Fruit fly (Drosophila melanogaster) whole organism, embryonic: Measurements from ENCODE around the gene Sbds.

ENCODE experiments used
- Abd-B ChIP-seq: fragments of 200-800 bp; sonication (Bioruptor generic); optimal IDR thresholded peaks from 2 replicates; lab custom pipeline; 2018; ENCODE audit warnings: missing biosample characterization, mild to moderate bottlenecking, missing genetic modification characterization, moderate library complexity
- Atf-2 ChIP-seq: fragments of 200-800 bp; sonication (Bioruptor generic); optimal IDR thresholded peaks from 2 replicates; lab custom pipeline; 2016; ENCODE audit warnings: missing biosample characterization, missing genetic modification characterization
- CG10147 ChIP-seq: fragments of 200-800 bp; sonication (Bioruptor generic); optimal IDR thresholded peaks from 2 replicates; lab custom pipeline; 2019; ENCODE audit warnings: missing biosample characterization, mild to moderate bottlenecking, missing genetic modification characterization, moderate library complexity
- CG10462 ChIP-seq: fragments of 200-800 bp; sonication (Bioruptor generic); optimal IDR thresholded peaks from 2 replicates; lab custom pipeline; 2016; ENCODE audit warnings: missing biosample characterization, missing genetic modification characterization
- CG10543 ChIP-seq: fragments of 200-800 bp; sonication (Bioruptor generic); optimal IDR thresholded peaks from 3 replicates; lab custom pipeline; 2017; ENCODE audit warnings: missing biosample characterization, mild to moderate bottlenecking, missing genetic modification characterization, moderate library complexity
- CG11696 ChIP-seq: fragments of 200-800 bp; sonication (Bioruptor generic); IDR thresholded peaks from 2 replicates; pipeline ENCODE4 v1.3.6; 2022; ENCODE audit warnings: missing biosample characterization, missing genetic modification characterization
- CG13624 ChIP-seq: fragments of 200-800 bp; sonication (Bioruptor generic); optimal IDR thresholded peaks from 2 replicates; lab custom pipeline; 2016; ENCODE audit warnings: missing biosample characterization, missing genetic modification characterization
- CG14441 ChIP-seq: fragments of 200-800 bp; sonication (Bioruptor generic); IDR thresholded peaks from 2 replicates; pipeline ENCODE4 v1.3.6; 2022; ENCODE audit warnings: missing biosample characterization, missing genetic modification characterization
- CG17359 ChIP-seq: fragments of 200-800 bp; sonication (Bioruptor generic); optimal IDR thresholded peaks from 3 replicates; lab custom pipeline; 2018; ENCODE audit warnings: missing biosample characterization, mild to moderate bottlenecking, missing genetic modification characterization, moderate library complexity
- CG17912 ChIP-seq: fragments of 200-800 bp; sonication (Bioruptor generic); optimal IDR thresholded peaks from 2 replicates; lab custom pipeline; 2018; ENCODE audit warnings: missing biosample characterization, mild to moderate bottlenecking, missing genetic modification characterization
- CG18476 ChIP-seq: fragments of 200-800 bp; sonication (Bioruptor generic); optimal IDR thresholded peaks from 2 replicates; lab custom pipeline; 2016; ENCODE audit warnings: missing biosample characterization, mild to moderate bottlenecking, missing genetic modification characterization
- CG2202 ChIP-seq: fragments of 200-800 bp; sonication (Bioruptor generic); optimal IDR thresholded peaks from 2 replicates; lab custom pipeline; 2018; ENCODE audit warnings: missing biosample characterization, mild to moderate bottlenecking, missing genetic modification characterization
- CG2889 ChIP-seq: fragments of 200-800 bp; sonication (Bioruptor generic); IDR thresholded peaks from 3 replicates; pipeline ENCODE4 v1.3.6; 2022; ENCODE audit warnings: missing biosample characterization, missing genetic modification characterization
- CG3281 ChIP-seq: fragments of 200-800 bp; sonication (Bioruptor generic); optimal IDR thresholded peaks from 3 replicates; lab custom pipeline; 2017; ENCODE audit warnings: missing biosample characterization, mild to moderate bottlenecking, missing genetic modification characterization
- CG6654 ChIP-seq: fragments of 200-800 bp; sonication (Bioruptor generic); optimal IDR thresholded peaks from 2 replicates; lab custom pipeline; 2017; ENCODE audit warnings: missing biosample characterization, mild to moderate bottlenecking, missing genetic modification characterization
- CG6791 ChIP-seq: fragments of 200-800 bp; sonication (Bioruptor generic); IDR thresholded peaks from 3 replicates; pipeline ENCODE4 v1.3.6; 2022; ENCODE audit warnings: missing biosample characterization, missing genetic modification characterization; ENCODE audit not compliant: partially characterized antibody
- CG7786 ChIP-seq: fragments of 200-800 bp; sonication (Bioruptor generic); optimal IDR thresholded peaks from 2 replicates; lab custom pipeline; 2016; ENCODE audit warnings: missing biosample characterization, missing genetic modification characterization
- CG8388 ChIP-seq: fragments of 200-800 bp; sonication (Bioruptor generic); optimal IDR thresholded peaks from 2 replicates; lab custom pipeline; 2019; ENCODE audit warnings: missing biosample characterization, mild to moderate bottlenecking, missing genetic modification characterization, moderate library complexity
- CG9437 ChIP-seq: fragments of 200-800 bp; sonication (Bioruptor generic); optimal IDR thresholded peaks from 2 replicates; lab custom pipeline; 2018; ENCODE audit warnings: missing biosample characterization, mild to moderate bottlenecking, missing genetic modification characterization
- Deaf1 ChIP-seq: fragments of 200-800 bp; optimal IDR thresholded peaks from 3 replicates; lab custom pipeline; 2019; ENCODE audit warnings: missing biosample characterization, mild to moderate bottlenecking, missing genetic modification characterization, moderate library complexity
- Hmr ChIP-seq: fragments of 200-800 bp; sonication (Bioruptor generic); optimal IDR thresholded peaks from 3 replicates; lab custom pipeline; 2017; ENCODE audit warnings: mild to moderate bottlenecking, missing biosample characterization, missing genetic modification reagents, missing genetic modification characterization
- MESR4 ChIP-seq: fragments of 200-800 bp; sonication (Bioruptor generic); optimal IDR thresholded peaks from 2 replicates; lab custom pipeline; 2018; ENCODE audit warnings: missing biosample characterization, mild to moderate bottlenecking, missing genetic modification characterization, moderate library complexity
- Meics ChIP-seq: fragments of 200-800 bp; sonication (Bioruptor generic); optimal IDR thresholded peaks from 2 replicates; lab custom pipeline; 2017; ENCODE audit warnings: missing biosample characterization, mild to moderate bottlenecking, missing genetic modification characterization
- Mrtf ChIP-seq: fragments of 200-800 bp; sonication (Bioruptor generic); IDR thresholded peaks from 3 replicates; pipeline ENCODE4 v1.3.6; 2022; ENCODE audit warnings: missing biosample characterization, missing genetic modification characterization
- PHDP ChIP-seq: fragments of 200-800 bp; sonication (Bioruptor generic); optimal IDR thresholded peaks from 3 replicates; lab custom pipeline; 2018; ENCODE audit warnings: missing biosample characterization, mild to moderate bottlenecking, missing genetic modification characterization, moderate library complexity
- TFAM ChIP-seq: fragments of 200-800 bp; sonication (Bioruptor generic); optimal IDR thresholded peaks from 2 replicates; lab custom pipeline; 2017; ENCODE audit warnings: missing biosample characterization, missing genetic modification characterization, inconsistent platforms
- ase ChIP-seq: fragments of 200-800 bp; sonication (Bioruptor generic); IDR thresholded peaks from 3 replicates; pipeline ENCODE4 v1.3.6; 2022; ENCODE audit warnings: missing biosample characterization, missing genetic modification characterization
- az2 ChIP-seq: fragments of 200-800 bp; sonication (Bioruptor generic); optimal IDR thresholded peaks from 3 replicates; lab custom pipeline; 2016; ENCODE audit warnings: missing biosample characterization, missing genetic modification characterization
- cad ChIP-seq: fragments of >200 bp; optimal IDR thresholded peaks from 2 replicates; lab custom pipeline; 2017; ENCODE audit warnings: missing biosample characterization, missing genetic modification characterization
- dimm ChIP-seq: fragments of 200-800 bp; sonication (Bioruptor generic); IDR thresholded peaks from 2 replicates; pipeline ENCODE4 v1.3.6; 2022; ENCODE audit warnings: missing biosample characterization, missing genetic modification characterization
- dmrt11E ChIP-seq: fragments of 200-800 bp; sonication (Bioruptor generic); optimal IDR thresholded peaks from 3 replicates; lab custom pipeline; 2018; ENCODE audit warnings: missing biosample characterization, mild to moderate bottlenecking, missing genetic modification characterization, moderate library complexity
- dmrt99B ChIP-seq: fragments of 200-800 bp; sonication (Bioruptor generic); optimal IDR thresholded peaks from 2 replicates; lab custom pipeline; 2018; ENCODE audit warnings: missing biosample characterization, mild to moderate bottlenecking, missing genetic modification characterization, moderate library complexity
- esg ChIP-seq: fragments of 200-800 bp; sonication (Bioruptor generic); conservative IDR thresholded peaks from 2 replicates; pipeline ENCODE4 v1.3.6; 2022; ENCODE audit warnings: missing biosample characterization, missing genetic modification characterization
- grau ChIP-seq: fragments of 200-800 bp; optimal IDR thresholded peaks from 3 replicates; lab custom pipeline; 2019; ENCODE audit warnings: missing biosample characterization, mild to moderate bottlenecking, missing genetic modification characterization, moderate library complexity
- ind ChIP-seq: fragments of 200-800 bp; sonication (Bioruptor generic); optimal IDR thresholded peaks from 3 replicates; lab custom pipeline; 2016; ENCODE audit warnings: missing biosample characterization, missing genetic modification characterization
- insv ChIP-seq, 2 experiments: fragments of 200-800 bp; sonication (Bioruptor generic); optimal IDR thresholded peaks; 3 replicates each; lab custom pipeline; 2016 to 2018; ENCODE audit warnings: missing biosample characterization in 2 of 2, missing genetic modification characterization in 2 of 2
- kah ChIP-seq: fragments of 200-800 bp; sonication (Bioruptor generic); optimal IDR thresholded peaks from 2 replicates; lab custom pipeline; 2018; ENCODE audit warnings: missing biosample characterization, mild to moderate bottlenecking, missing genetic modification characterization
- mirr ChIP-seq: fragments of 200-800 bp; sonication (Bioruptor generic); optimal IDR thresholded peaks from 3 replicates; lab custom pipeline; 2018; ENCODE audit warnings: missing biosample characterization, mild to moderate bottlenecking, missing genetic modification characterization
- otp ChIP-seq: fragments of 200-800 bp; sonication (Bioruptor generic); IDR thresholded peaks from 3 replicates; pipeline ENCODE4, ENCODE4 v1.3.6; 2022; ENCODE audit warnings: missing biosample characterization, missing genetic modification characterization
- pros ChIP-seq: fragments of 200-800 bp; sonication (Bioruptor generic); optimal IDR thresholded peaks from 3 replicates; lab custom pipeline; 2019; ENCODE audit warnings: missing biosample characterization, mild to moderate bottlenecking, missing genetic modification characterization, moderate library complexity
- ranshi ChIP-seq: fragments of 200-800 bp; sonication (Bioruptor generic); IDR thresholded peaks from 2 replicates; pipeline ENCODE4 v1.3.6; 2022; ENCODE audit warnings: missing biosample characterization, missing genetic modification characterization
- sc ChIP-seq, 3 experiments: fragments of >200 bp in 2 of 3; fragments of 200-800 bp in 1 of 3; sonication (Bioruptor generic) in 1 of 3; optimal IDR thresholded peaks; 2 replicates in 2 of 3; 3 replicates in 1 of 3; lab custom pipeline; 2017; ENCODE audit warnings: mild to moderate bottlenecking in 1 of 3, missing biosample characterization in 1 of 3, missing genetic modification characterization in 1 of 3, missing genetic modification reagents in 1 of 3
- schlank ChIP-seq: fragments of 200-800 bp; sonication (Bioruptor generic); optimal IDR thresholded peaks from 2 replicates; lab custom pipeline; 2018; ENCODE audit warnings: missing biosample characterization, mild to moderate bottlenecking, missing genetic modification characterization
- shn ChIP-seq: fragments of 200-800 bp; sonication (Bioruptor generic); optimal IDR thresholded peaks from 3 replicates; lab custom pipeline; 2016; ENCODE audit warnings: missing biosample characterization, missing genetic modification characterization
- slou ChIP-seq: fragments of 200-800 bp; sonication (Bioruptor generic); optimal IDR thresholded peaks from 3 replicates; lab custom pipeline; 2016; ENCODE audit warnings: missing biosample characterization, missing genetic modification characterization
- tgo ChIP-seq: fragments of 200-800 bp; sonication (Bioruptor generic); IDR thresholded peaks from 3 replicates; pipeline ENCODE4 v1.3.6; 2022; ENCODE audit warnings: missing biosample characterization, missing genetic modification characterization
- toy ChIP-seq: fragments of 200-800 bp; sonication (Bioruptor generic); IDR thresholded peaks from 2 replicates; pipeline ENCODE4 v1.3.6; 2022; ENCODE audit warnings: missing biosample characterization, missing genetic modification characterization
- wdn ChIP-seq: fragments of 200-800 bp; sonication (Bioruptor generic); IDR thresholded peaks from 2 replicates; pipeline ENCODE4 v1.3.6; 2022; ENCODE audit warnings: missing biosample characterization, missing genetic modification characterization
- zfh2 ChIP-seq: fragments of 200-800 bp; sonication (Bioruptor generic); optimal IDR thresholded peaks from 2 replicates; lab custom pipeline; 2016; ENCODE audit warnings: missing biosample characterization, missing genetic modification characterization

Sbds gene

dm6 chr3L:6708995-6709606 is 43.6 kb upstream of the Sbds start (continued):
- TF ChIP-seq CG8388 (GFP tag; lab: Kevin White, UChicago), result peak; percentile 74
- TF ChIP-seq CG17912 (GFP tag; lab: Kevin White, UChicago), result peak; percentile 94
- peak; percentile 15 for TF ChIP-seq MESR4 (GFP tag; lab: Kevin White, UChicago)
- peak; percentile 32 for TF ChIP-seq CG2202
- TF ChIP-seq tgo (GFP tag; lab: Robert Waterston, UW), result peak; percentile 88
- TF ChIP-seq ase, result peak; percentile 91
- TF ChIP-seq Deaf1 (tag; lab: Kevin White, UChicago), result peak; percentile 41
- TF ChIP-seq toy (GFP tag; lab: Robert Waterston, UW), result peak; percentile 70; the same call in 1 of the 2 replicates
- no peak for TF ChIP-seq sc (optimal IDR thresholded peaks at IDR 0.05; lab: Kevin White, UChicago)
- peak; percentile 56 for TF ChIP-seq sc (GFP tag; optimal IDR thresholded peaks at IDR 0.05; lab: Kevin White, UChicago)
- peak; percentile 92 for TF ChIP-seq Abd-B (GFP tag; lab: Kevin White, UChicago)
- peak; percentile 75 for TF ChIP-seq CG10147 (GFP tag; lab: Kevin White, UChicago)
- peak; percentile 53 for TF ChIP-seq CG18476 (GFP tag; lab: Kevin White, UChicago)
- TF ChIP-seq dimm (GFP tag; lab: Robert Waterston, UW), result peak; percentile 33; the same call in 1 of the 2 replicates
- peak; percentile 68 for TF ChIP-seq CG11696
- TF ChIP-seq CG17359, result peak; percentile 90
- peak; percentile 78 for TF ChIP-seq CG6654 (GFP tag; lab: Kevin White, UChicago)
- peak; percentile 35; the same call in 1 of the 2 replicates for TF ChIP-seq esg (GFP tag; lab: Robert Waterston, UW)
- peak; percentile 70 for TF ChIP-seq CG10543 (GFP tag; lab: Kevin White, UChicago)
- TF ChIP-seq CG3281, result peak; percentile 94
- peak; percentile 39 for TF ChIP-seq CG10462 (GFP tag; lab: Kevin White, UChicago)
- peak; percentile 94 for TF ChIP-seq Meics (GFP tag; lab: Kevin White, UChicago)
- peak; percentile 60 for TF ChIP-seq TFAM (GFP tag; lab: Kevin White, UChicago)
- TF ChIP-seq CG9437 (GFP tag; lab: Kevin White, UChicago), result peak; percentile 71
- TF ChIP-seq pros (GFP tag; lab: Kevin White, UChicago), result no peak
- TF ChIP-seq CG14441 (GFP tag; lab: Robert Waterston, UW), result peak; percentile 88
- peak; percentile 75 for TF ChIP-seq grau (tag; lab: Kevin White, UChicago)
- TF ChIP-seq ranshi, result peak; percentile 80
- TF ChIP-seq zfh2 (GFP tag; lab: Kevin White, UChicago), result peak; percentile 78
- TF ChIP-seq CG7786, result peak; percentile 10
- no peak for TF ChIP-seq cad (GFP tag; lab: Kevin White, UChicago)
- TF ChIP-seq ind (GFP tag; lab: Kevin White, UChicago), result peak; percentile 66
- TF ChIP-seq insv (GFP tag; optimal IDR thresholded peaks at IDR 0.05; lab: Kevin White, UChicago), result peak in 1 of 2 experiments; percentile 42
- peak; percentile 74 for TF ChIP-seq CG13624 (GFP tag; lab: Kevin White, UChicago)
- TF ChIP-seq kah (GFP tag; lab: Kevin White, UChicago), result peak; percentile 54
- peak; percentile 97 for TF ChIP-seq Hmr (GFP tag; lab: Kevin White, UChicago)
- peak; percentile 92 for TF ChIP-seq schlank (tag; lab: Kevin White, UChicago)
- peak; percentile 96 for TF ChIP-seq mirr
- TF ChIP-seq CG6791 (GFP tag; lab: Robert Waterston, UW), result no peak
- peak; percentile 95 for TF ChIP-seq slou (GFP tag; lab: Kevin White, UChicago)
- peak; percentile 67 for TF ChIP-seq dmrt99B (tag; lab: Kevin White, UChicago)
- TF ChIP-seq dmrt11E (tag; lab: Kevin White, UChicago), result no peak
- TF ChIP-seq shn (GFP tag; lab: Kevin White, UChicago), result peak; percentile 13
- TF ChIP-seq PHDP, result peak; percentile 89
- TF ChIP-seq Atf-2 (GFP tag; lab: Kevin White, UChicago), result peak; percentile 40
- peak; percentile 84 for TF ChIP-seq wdn (GFP tag; lab: Robert Waterston, UW)
- TF ChIP-seq CG2889 (GFP tag; lab: Robert Waterston, UW), result 0 out of 3 replicates have a peak, but pooled peaks have one; percentile 21
- peak; percentile 82; the same call in 2 of the 3 replicates for TF ChIP-seq otp (GFP tag; lab: Robert Waterston, UW)
- peak; percentile 82 for TF ChIP-seq Mrtf (GFP tag; lab: Robert Waterston, UW)
- peak; percentile 76 for TF ChIP-seq az2 (GFP tag; lab: Kevin White, UChicago)
